Fruit fly (Drosophila melanogaster) whole organism: ENCODE results near the gene CG10984.

Experiments
- Dll ChIP-seq: fragments of >200 bp; optimal IDR thresholded peaks from 2 replicates; lab custom pipeline; 2017
- EcR ChIP-seq, 2 experiments: fragments of >200 bp; optimal IDR thresholded peaks; 2 replicates each; lab custom pipeline; 2017; ENCODE audit warnings: missing biosample characterization in 2 of 2, missing genetic modification characterization in 2 of 2, missing genetic modification reagents in 2 of 2
- psq ChIP-seq: fragments of >200 bp; optimal IDR thresholded peaks from 2 replicates; lab custom pipeline; 2017

DNA sequence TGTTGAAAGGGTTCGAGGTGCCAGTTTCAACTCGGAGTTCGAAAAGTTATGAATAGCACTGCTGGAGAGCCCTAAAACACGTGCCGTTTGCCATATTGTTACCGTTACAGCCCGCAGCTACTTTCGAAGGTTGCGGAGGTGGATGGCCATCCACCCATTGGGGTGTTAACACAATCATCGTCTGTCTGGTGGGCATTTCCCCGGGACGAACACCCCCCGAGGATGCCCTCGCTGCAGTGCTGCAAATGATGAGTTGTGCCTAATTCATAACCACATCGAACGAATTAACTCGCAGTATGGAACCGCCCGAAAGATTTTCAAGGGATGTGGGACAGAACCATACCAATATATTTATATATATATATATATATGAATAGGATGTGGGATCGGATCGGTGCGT, 22.7 kb upstream of the CG10984 start:
- TF ChIP-seq Dll (lab: Kevin White, UChicago) = no peak
- no peak for TF ChIP-seq psq (lab: Kevin White, UChicago)
- no peak for TF ChIP-seq EcR (GFP tag; optimal IDR thresholded peaks at IDR 0.05; lab: Kevin White, UChicago)
